Fruit fly (Drosophila melanogaster) whole organism, embryonic: ENCODE measurements around the gene CG9173.

Experiments
- Awh ChIP-seq: fragments of 200-800 bp; sonication (Bioruptor generic); IDR thresholded peaks from 2 replicates; pipeline ENCODE4, ENCODE4 v1.3.6; 2022; ENCODE audit warnings: missing biosample characterization, missing genetic modification characterization
- Blimp-1 ChIP-seq: fragments of 200-800 bp; sonication (Bioruptor generic); optimal IDR thresholded peaks from 3 replicates; lab custom pipeline; 2018; ENCODE audit warnings: missing biosample characterization, missing genetic modification characterization, mild to moderate bottlenecking, moderate library complexity, missing genetic modification reagents
- CG10979 ChIP-seq: fragments of 200-800 bp; sonication (Bioruptor generic); optimal IDR thresholded peaks from 2 replicates; lab custom pipeline; 2018; ENCODE audit warnings: missing biosample characterization, mild to moderate bottlenecking, missing genetic modification characterization, moderate library complexity
- CG12299 ChIP-seq: fragments of 200-800 bp; sonication (Bioruptor generic); optimal IDR thresholded peaks from 2 replicates; lab custom pipeline; 2018; ENCODE audit warnings: missing biosample characterization, mild to moderate bottlenecking, missing genetic modification characterization
- CG12769 ChIP-seq: fragments of 200-800 bp; sonication (Bioruptor generic); optimal IDR thresholded peaks from 2 replicates; lab custom pipeline; 2019; ENCODE audit warnings: missing biosample characterization, mild to moderate bottlenecking, missing genetic modification characterization, moderate library complexity
- CG1603 ChIP-seq: fragments of 200-800 bp; sonication (Bioruptor generic); optimal IDR thresholded peaks from 2 replicates; lab custom pipeline; 2019; ENCODE audit warnings: missing biosample characterization, mild to moderate bottlenecking, missing genetic modification characterization, moderate library complexity
- CG16863 ChIP-seq: fragments of 200-800 bp; sonication (Bioruptor generic); optimal IDR thresholded peaks from 3 replicates; lab custom pipeline; 2016; ENCODE audit warnings: missing biosample characterization, missing genetic modification characterization
- CG17361 ChIP-seq: fragments of 200-800 bp; sonication (Bioruptor generic); IDR thresholded peaks from 3 replicates; pipeline ENCODE4 v1.3.6; 2022; ENCODE audit warnings: missing biosample characterization, missing genetic modification characterization
- CG18262 ChIP-seq: fragments of 200-800 bp; optimal IDR thresholded peaks from 3 replicates; lab custom pipeline; 2019; ENCODE audit warnings: missing biosample characterization, mild to moderate bottlenecking, missing genetic modification characterization, moderate library complexity
- CG18619 ChIP-seq: fragments of 200-800 bp; sonication (Bioruptor generic); optimal IDR thresholded peaks from 3 replicates; lab custom pipeline; 2017; ENCODE audit warnings: missing biosample characterization, mild to moderate bottlenecking, missing genetic modification characterization
- CG2712 ChIP-seq: fragments of 200-800 bp; optimal IDR thresholded peaks from 3 replicates; lab custom pipeline; 2019; ENCODE audit warnings: missing biosample characterization, mild to moderate bottlenecking, missing genetic modification characterization, moderate library complexity
- CG2875 ChIP-seq: fragments of 200-800 bp; sonication (Bioruptor generic); optimal IDR thresholded peaks from 2 replicates; lab custom pipeline; 2017; ENCODE audit warnings: missing biosample characterization, mild to moderate bottlenecking, missing genetic modification characterization, missing genetic modification reagents
- CG32767 ChIP-seq: fragments of 200-800 bp; sonication (Bioruptor generic); IDR thresholded peaks from 2 replicates; pipeline ENCODE4 v1.3.6; 2022; ENCODE audit warnings: missing biosample characterization, missing genetic modification characterization
- CG6813 ChIP-seq: fragments of 200-800 bp; sonication (Bioruptor generic); optimal IDR thresholded peaks from 2 replicates; lab custom pipeline; 2017; ENCODE audit warnings: missing biosample characterization, missing genetic modification characterization, mild to moderate bottlenecking, moderate library complexity, missing genetic modification reagents
- CG7928 ChIP-seq: fragments of 200-800 bp; sonication (Bioruptor generic); optimal IDR thresholded peaks from 2 replicates; lab custom pipeline; 2017; ENCODE audit warnings: missing biosample characterization, mild to moderate bottlenecking, missing genetic modification characterization
- Ets65A ChIP-seq: fragments of 200-800 bp; sonication (Bioruptor generic); peaks from one replicate; lab custom pipeline; 2016; ENCODE audit warnings: missing biosample characterization, missing genetic modification characterization
- Gug ChIP-seq: fragments of 200-800 bp; sonication (Bioruptor generic); IDR thresholded peaks from 4 replicates; pipeline ENCODE4 v1.3.6; 2022; ENCODE audit warnings: missing biosample characterization, missing genetic modification characterization
- MBD-R2 ChIP-seq: fragments of 200-800 bp; sonication (Bioruptor generic); IDR thresholded peaks from 2 replicates; pipeline ENCODE4 v1.3.6; 2022; ENCODE audit warnings: missing biosample characterization, missing genetic modification characterization
- Med ChIP-seq: fragments of 200-800 bp; sonication (Bioruptor generic); peaks from one replicate; lab custom pipeline; 2016; ENCODE audit warnings: missing biosample characterization, missing genetic modification characterization, mild to moderate bottlenecking, inconsistent platforms, moderate library complexity
- Nf-YA ChIP-seq: fragments of 200-800 bp; sonication (Bioruptor generic); IDR thresholded peaks from 2 replicates; pipeline ENCODE4 v1.3.6; 2022; ENCODE audit warnings: missing biosample characterization, missing genetic modification characterization
- Oli ChIP-seq: fragments of 200-800 bp; sonication (Bioruptor generic); optimal IDR thresholded peaks from 2 replicates; lab custom pipeline; 2018; ENCODE audit warnings: missing biosample characterization, mild to moderate bottlenecking, missing genetic modification characterization, moderate library complexity
- Ptx1 ChIP-seq: fragments of 200-800 bp; sonication (Bioruptor generic); IDR thresholded peaks from 2 replicates; pipeline ENCODE4 v1.3.6; 2022; ENCODE audit warnings: missing biosample characterization, missing genetic modification characterization
- Spps ChIP-seq: fragments of 200-800 bp; sonication (Bioruptor generic); optimal IDR thresholded peaks from 2 replicates; lab custom pipeline; 2018; ENCODE audit warnings: missing biosample characterization, mild to moderate bottlenecking, missing genetic modification characterization
- Sry-δ ChIP-seq: fragments of 200-800 bp; sonication (Bioruptor generic); optimal IDR thresholded peaks from 2 replicates; lab custom pipeline; 2016; ENCODE audit warnings: missing biosample characterization, missing genetic modification characterization
- Xrp1 ChIP-seq: fragments of 200-800 bp; sonication (Bioruptor generic); IDR thresholded peaks from 2 replicates; pipeline ENCODE4 v1.3.6; 2022; ENCODE audit warnings: missing biosample characterization, missing genetic modification characterization
- bsh ChIP-seq, 2 experiments: fragments of 200-800 bp; sonication (Bioruptor generic); optimal IDR thresholded peaks; 2 replicates each; lab custom pipeline; 2017 to 2018; ENCODE audit warnings: mild to moderate bottlenecking in 2 of 2, missing biosample characterization in 2 of 2, missing genetic modification characterization in 2 of 2, moderate library complexity in 1 of 2
- ci ChIP-seq: fragments of 200-800 bp; sonication (Bioruptor generic); IDR thresholded peaks from 3 replicates; pipeline ENCODE4 v1.3.6; 2022; ENCODE audit warnings: missing biosample characterization, missing genetic modification characterization
- crol ChIP-seq: fragments of 200-800 bp; sonication (Bioruptor generic); IDR thresholded peaks from 2 replicates; pipeline ENCODE4 v1.3.6; 2022; ENCODE audit warnings: missing biosample characterization, missing genetic modification characterization
- da ChIP-seq: fragments of 200-800 bp; sonication (Bioruptor generic); optimal IDR thresholded peaks from 2 replicates; lab custom pipeline; 2016; ENCODE audit warnings: missing biosample characterization, missing genetic modification characterization
- dimm ChIP-seq: fragments of 200-800 bp; sonication (Bioruptor generic); IDR thresholded peaks from 2 replicates; pipeline ENCODE4 v1.3.6; 2022; ENCODE audit warnings: missing biosample characterization, missing genetic modification characterization
- fd64A ChIP-seq: fragments of 200-800 bp; sonication (Bioruptor generic); optimal IDR thresholded peaks from 3 replicates; lab custom pipeline; 2018; ENCODE audit warnings: missing biosample characterization, mild to moderate bottlenecking, missing genetic modification characterization
- jing ChIP-seq: fragments of 200-800 bp; sonication (Bioruptor generic); optimal IDR thresholded peaks from 2 replicates; lab custom pipeline; 2018; ENCODE audit warnings: missing biosample characterization, mild to moderate bottlenecking, missing genetic modification characterization
- nmo ChIP-seq: fragments of 200-800 bp; sonication (Bioruptor generic); optimal IDR thresholded peaks from 2 replicates; lab custom pipeline; 2018; ENCODE audit warnings: missing biosample characterization, mild to moderate bottlenecking, missing genetic modification characterization, moderate library complexity
- phol ChIP-seq: fragments of 200-800 bp; sonication (Bioruptor generic); optimal IDR thresholded peaks from 3 replicates; lab custom pipeline; 2018; ENCODE audit warnings: missing biosample characterization, mild to moderate bottlenecking, missing genetic modification characterization, moderate library complexity
- pzg ChIP-seq: fragments of 200-800 bp; sonication (Bioruptor generic); optimal IDR thresholded peaks from 3 replicates; lab custom pipeline; 2018; ENCODE audit warnings: missing biosample characterization, mild to moderate bottlenecking, missing genetic modification characterization, moderate library complexity
- row ChIP-seq: fragments of 200-800 bp; sonication (Bioruptor generic); IDR thresholded peaks from 3 replicates; pipeline ENCODE4 v1.3.6; 2022; ENCODE audit warnings: missing biosample characterization, missing genetic modification characterization
- sens ChIP-seq: fragments of 200-800 bp; sonication (Bioruptor generic); peaks from one replicate; lab custom pipeline; 2016; ENCODE audit warnings: missing biosample characterization, missing genetic modification characterization
- sr ChIP-seq: fragments of 200-800 bp; sonication (Bioruptor generic); IDR thresholded peaks from 3 replicates; pipeline ENCODE4 v1.3.6; 2022; ENCODE audit warnings: missing biosample characterization, missing genetic modification characterization
- z ChIP-seq: fragments of 200-800 bp; sonication (Bioruptor generic); IDR thresholded peaks from 3 replicates; pipeline ENCODE4 v1.3.6; 2022; ENCODE audit warnings: missing biosample characterization, missing genetic modification characterization
- zf30C ChIP-seq: fragments of 200-800 bp; sonication (Bioruptor generic); optimal IDR thresholded peaks from 3 replicates; lab custom pipeline; 2018; ENCODE audit warnings: missing biosample characterization, mild to moderate bottlenecking, missing genetic modification characterization
- zfh1 ChIP-seq: fragments of 200-800 bp; sonication (Bioruptor generic); IDR thresholded peaks from 3 replicates; pipeline ENCODE4 v1.3.6; 2022; ENCODE audit warnings: missing biosample characterization, missing genetic modification characterization

CG9173 gene

dm6 chr3L:1420950-1421349 lies 2.3 kb downstream of the CG9173 start (continued):
- TF ChIP-seq CG6813 (GFP tag; lab: Kevin White, UChicago) (no peak), pzg (GFP tag; lab: Kevin White, UChicago) (no peak), CG10979 (tag; lab: Kevin White, UChicago) (peak; percentile 45), Blimp-1 (peak; percentile 43)
- TF ChIP-seq, all 482 proteins: peak for 22

dm6 chr3L:1419929-1420328 lies 3.3 kb downstream of the CG9173 start:
- TF ChIP-seq Ets65A (GFP tag; lab: Kevin White, UChicago) (peak; percentile 88), CG18619 (GFP tag; lab: Kevin White, UChicago) (no peak), Sry-δ (GFP tag; lab: Kevin White, UChicago) (no peak), sr (GFP tag; lab: Robert Waterston, UW) (0 out of 3 replicates have a peak, but pooled peaks have one; percentile 6), CG16863 (GFP tag; lab: Kevin White, UChicago) (peak; percentile 10), fd64A (peak; percentile 53), Med (peak; percentile 71), da (peak; percentile 19), CG12299 (no peak), nmo (no peak), crol (GFP tag; lab: Robert Waterston, UW) (peak; percentile 75), ci (0 out of 3 replicates have a peak, but pooled peaks have one; percentile 15), CG32767 (GFP tag; lab: Robert Waterston, UW) (0 out of 2 replicates have a peak, but pooled peaks have one; percentile 16), CG2875 (GFP tag; lab: Kevin White, UChicago) (peak; percentile 25), CG12769 (peak; percentile 21)

- TF ChIP-seq bsh (GFP tag; optimal IDR thresholded peaks at IDR 0.05; lab: Kevin White, UChicago) = peak in 1 of 2 experiments; percentile 17
- peak; percentile 54 for TF ChIP-seq zf30C (GFP tag; lab: Kevin White, UChicago)
- peak; percentile 24; the same call in 1 of the 2 replicates for TF ChIP-seq Ptx1 (GFP tag; lab: Robert Waterston, UW)
- TF ChIP-seq Xrp1 (GFP tag; lab: Robert Waterston, UW) = 0 out of 2 replicates have a peak, but pooled peaks have one; percentile 20
- TF ChIP-seq Nf-YA (GFP tag; lab: Robert Waterston, UW) = no peak
- 0 out of 3 replicates have a peak, but pooled peaks have one; percentile 14 for TF ChIP-seq row (GFP tag; lab: Robert Waterston, UW)
- no peak for TF ChIP-seq MBD-R2
- TF ChIP-seq phol (tag; lab: Kevin White, UChicago) = peak; percentile 19
- TF ChIP-seq CG18262 (tag; lab: Kevin White, UChicago) = peak; percentile 37
- peak; percentile 85 for TF ChIP-seq sens (GFP tag; lab: Kevin White, UChicago)
- TF ChIP-seq Awh (GFP tag; lab: Robert Waterston, UW) = no peak
- TF ChIP-seq CG7928 = no peak
- 0 out of 3 replicates have a peak, but pooled peaks have one; percentile 24 for TF ChIP-seq CG17361
- peak; percentile 5 for TF ChIP-seq Oli (tag; lab: Kevin White, UChicago)
- peak; percentile 28 for TF ChIP-seq CG1603 (tag; lab: Kevin White, UChicago)
- TF ChIP-seq jing (GFP tag; lab: Kevin White, UChicago) = no peak
- TF ChIP-seq CG2712 = peak; percentile 12
- peak; percentile 10; the same call in 1 of the 4 replicates for TF ChIP-seq Gug (GFP tag; lab: Robert Waterston, UW)
- peak; percentile 1 for TF ChIP-seq Blimp-1
- 0 out of 2 replicates have a peak, but pooled peaks have one; percentile 16 for TF ChIP-seq dimm
- TF ChIP-seq zfh1 (GFP tag; lab: Robert Waterston, UW) = 0 out of 3 replicates have a peak, but pooled peaks have one; percentile 29
- TF ChIP-seq CG10979 (tag; lab: Kevin White, UChicago) = peak; percentile 15
- peak; percentile 83 for TF ChIP-seq Ets65A (GFP tag; lab: Kevin White, UChicago)
- peak; percentile 49; the same call in 1 of the 3 replicates for TF ChIP-seq z (GFP tag; lab: Robert Waterston, UW)
- no peak for TF ChIP-seq Spps
Measured at dm6 chr3L:1418821-1419220, 4.5 kb downstream of the CG9173 start.
